Worm (Caenorhabditis elegans) whole organism, late embryonic: ENCODE measurements around the gene irld-19.

Experiments
- C08G9.2 ChIP-seq: sonication (generic microtip); optimal IDR thresholded peaks from 2 replicates; lab custom pipeline; 2016; ENCODE audit warnings: mild to moderate bottlenecking, missing genetic modification characterization, moderate library complexity, missing compliant biosample characterization
- F13H6.1 ChIP-seq: sonication (generic microtip); optimal IDR thresholded peaks from 2 replicates; lab custom pipeline; 2016; ENCODE audit warnings: missing genetic modification characterization, missing compliant biosample characterization
- K02D7.2 ChIP-seq: sonication (generic microtip); optimal IDR thresholded peaks from 2 replicates; lab custom pipeline; 2017; ENCODE audit warnings: mild to moderate bottlenecking, missing genetic modification characterization, missing compliant biosample characterization
- K09A11.1 ChIP-seq: sonication (generic microtip); optimal IDR thresholded peaks from 2 replicates; lab custom pipeline; 2017; ENCODE audit warnings: antibody characterized with exemption, mild to moderate bottlenecking, missing genetic modification characterization, missing compliant biosample characterization; ENCODE audit not compliant: insufficient read depth
- ahr-1 ChIP-seq: sonication (generic microtip); optimal IDR thresholded peaks from 2 replicates; lab custom pipeline; 2016; ENCODE audit warnings: missing genetic modification characterization, missing compliant biosample characterization
- ama-1 ChIP-seq: fragments of 150-350 bp; optimal IDR thresholded peaks from 2 replicates; lab custom pipeline; 2014
- ceh-14 ChIP-seq: sonication (generic microtip); optimal IDR thresholded peaks from 2 replicates; lab custom pipeline; 2016; ENCODE audit warnings: missing genotype, missing genetic modification characterization, missing compliant biosample characterization
- ceh-19 ChIP-seq: fragments of 200-800 bp; sonication (Bioruptor generic); optimal IDR thresholded peaks from 2 replicates; lab custom pipeline; 2018; ENCODE audit warnings: mild to moderate bottlenecking, missing genetic modification characterization, missing compliant biosample characterization
- ceh-2 ChIP-seq: sonication (generic microtip); optimal IDR thresholded peaks from 2 replicates; lab custom pipeline; 2016; ENCODE audit warnings: missing genotype, missing genetic modification characterization, missing compliant biosample characterization
- ceh-31 ChIP-seq: sonication (generic microtip); optimal IDR thresholded peaks from 2 replicates; lab custom pipeline; 2016; ENCODE audit warnings: missing genetic modification characterization, missing compliant biosample characterization
- ceh-34 ChIP-seq: sonication (generic microtip); optimal IDR thresholded peaks from 2 replicates; lab custom pipeline; 2016; ENCODE audit warnings: mild to moderate bottlenecking, missing genetic modification characterization, missing compliant biosample characterization
- ceh-45 ChIP-seq: fragments of 200-800 bp; sonication (Bioruptor generic); IDR thresholded peaks from 2 replicates; pipeline ENCODE4 v1.3.6; 2022; ENCODE audit warnings: missing genetic modification reagents, missing genetic modification characterization, missing compliant biosample characterization
- ceh-48 ChIP-seq: sonication (generic microtip); optimal IDR thresholded peaks from 2 replicates; lab custom pipeline; 2016; ENCODE audit warnings: missing genetic modification characterization, inconsistent platforms, missing compliant biosample characterization
- eyg-1 ChIP-seq: sonication (generic microtip); optimal IDR thresholded peaks from 2 replicates; lab custom pipeline; 2016; ENCODE audit warnings: missing genotype, missing genetic modification characterization, missing compliant biosample characterization
- fax-1 ChIP-seq: sonication (generic microtip); optimal IDR thresholded peaks from 2 replicates; lab custom pipeline; 2016; ENCODE audit warnings: missing genotype, missing genetic modification characterization, missing compliant biosample characterization
- fkh-10 ChIP-seq: fragments of 150-350 bp; optimal IDR thresholded peaks from 2 replicates; lab custom pipeline; 2014; ENCODE audit warnings: missing biosample characterization, missing genetic modification reagents, missing genetic modification characterization
- hlh-13 ChIP-seq: fragments of 200-800 bp; sonication (Bioruptor generic); optimal IDR thresholded peaks from 2 replicates; lab custom pipeline; 2018; ENCODE audit warnings: mild to moderate bottlenecking, missing genetic modification characterization, missing compliant biosample characterization
- lim-6 ChIP-seq: sonication (generic microtip); optimal IDR thresholded peaks from 2 replicates; lab custom pipeline; 2016; ENCODE audit warnings: missing genetic modification characterization, missing compliant biosample characterization
- lin-11 ChIP-seq: fragments of 200-800 bp; sonication (Bioruptor generic); optimal IDR thresholded peaks from 2 replicates; lab custom pipeline; 2018; ENCODE audit warnings: mild to moderate bottlenecking, missing genetic modification characterization, missing compliant biosample characterization
- mec-3 ChIP-seq: sonication (generic microtip); optimal IDR thresholded peaks from 2 replicates; lab custom pipeline; 2016; ENCODE audit warnings: borderline replicate concordance, missing genetic modification characterization, missing compliant biosample characterization
- nfya-1 ChIP-seq: sonication (generic microtip); optimal IDR thresholded peaks from 2 replicates; lab custom pipeline; 2017; ENCODE audit warnings: missing genetic modification characterization, mild to moderate bottlenecking, missing compliant biosample characterization, antibody characterized with exemption, moderate library complexity
- pag-3 ChIP-seq: sonication (generic microtip); optimal IDR thresholded peaks from 2 replicates; lab custom pipeline; 2016; ENCODE audit warnings: missing compliant biosample characterization, missing genetic modification characterization, borderline replicate concordance
- pros-1 ChIP-seq: fragments of 150-350 bp; optimal IDR thresholded peaks from 2 replicates; lab custom pipeline; 2014; ENCODE audit warnings: missing biosample characterization, missing genetic modification reagents, missing genetic modification characterization
- sdc-2 ChIP-seq: sonication (generic microtip); optimal IDR thresholded peaks from 2 replicates; lab custom pipeline; 2016; ENCODE audit warnings: missing genotype, missing genetic modification characterization, missing compliant biosample characterization
- sox-4 ChIP-seq: sonication (generic microtip); optimal IDR thresholded peaks from 2 replicates; lab custom pipeline; 2017; ENCODE audit warnings: mild to moderate bottlenecking, missing genetic modification characterization, inconsistent platforms, missing compliant biosample characterization
- syd-9 ChIP-seq: sonication (generic microtip); optimal IDR thresholded peaks from 2 replicates; lab custom pipeline; 2016; ENCODE audit warnings: mild to moderate bottlenecking, missing genetic modification characterization, moderate library complexity, missing compliant biosample characterization
- tbx-2 ChIP-seq: sonication (generic microtip); optimal IDR thresholded peaks from 2 replicates; lab custom pipeline; 2016; ENCODE audit warnings: missing genetic modification characterization, missing compliant biosample characterization
- unc-3 ChIP-seq, 2 experiments: fragments of 200-800 bp in 1 of 2; sonication (Bioruptor generic) in 1 of 2; sonication (generic microtip) in 1 of 2; conservative IDR thresholded peaks in 1 of 2; optimal IDR thresholded peaks in 1 of 2; 2 replicates each; pipeline versions ENCODE4 v1.3.6 to Lab custom; 2016 to 2022; ENCODE audit warnings: missing compliant biosample characterization in 2 of 2, missing genetic modification characterization in 2 of 2, missing genetic modification reagents in 1 of 2
- unc-42 ChIP-seq: sonication (generic microtip); optimal IDR thresholded peaks from 2 replicates; lab custom pipeline; 2016; ENCODE audit warnings: missing genotype, missing genetic modification characterization, missing compliant biosample characterization
- unc-55 ChIP-seq: sonication (generic microtip); optimal IDR thresholded peaks from 2 replicates; lab custom pipeline; 2017; ENCODE audit warnings: missing biosample characterization, missing genetic modification reagents, missing genetic modification characterization
- unc-86 ChIP-seq: sonication (generic microtip); optimal IDR thresholded peaks from 2 replicates; lab custom pipeline; 2016; ENCODE audit warnings: missing genetic modification characterization, missing compliant biosample characterization
- ztf-16 ChIP-seq: sonication (generic microtip); optimal IDR thresholded peaks from 2 replicates; lab custom pipeline; 2017; ENCODE audit warnings: missing genetic modification characterization, missing compliant biosample characterization

irld-19 gene

ce11 chrIII:12794200-12794599 lies 30.1 kb upstream of the irld-19 start:
- no peak for TF ChIP-seq hlh-13 (GFP tag; lab: Kevin White, UChicago)
- no peak for TF ChIP-seq fax-1 (tag; lab: Kevin White, UChicago)
- TF ChIP-seq ceh-2 = no peak
- no peak for TF ChIP-seq pros-1 (tag; lab: Kevin White, UChicago)
- TF ChIP-seq lin-11 = no peak
- TF ChIP-seq ztf-16 (tag; lab: Kevin White, UChicago) = no peak
- TF ChIP-seq ceh-45 (GFP tag; lab: Robert Waterston, UW) = no peak
- TF ChIP-seq unc-86 = no peak
- TF ChIP-seq pag-3 = no peak
- TF ChIP-seq lim-6 (tag; lab: Kevin White, UChicago) = no peak
- no peak for TF ChIP-seq ceh-19 (GFP tag; lab: Kevin White, UChicago)
- no peak for TF ChIP-seq sox-4 (tag; lab: Kevin White, UChicago)
- no peak for TF ChIP-seq mec-3
- no peak for TF ChIP-seq K02D7.2
- no peak for TF ChIP-seq ama-1 (lab: Kevin White, UChicago)

- TF ChIP-seq unc-55 = no peak
- TF ChIP-seq syd-9 (tag; lab: Kevin White, UChicago) = no peak
- TF ChIP-seq C08G9.2 = no peak
- TF ChIP-seq ceh-48 (tag; lab: Kevin White, UChicago) = no peak
- no peak for TF ChIP-seq sdc-2
- no peak for TF ChIP-seq lin-11
Observed at ce11 chrIII:12789420-12789819, 25.3 kb upstream of the irld-19 start, which contains the start of gene BE10.1. Gene BE10.1 (minus strand): TSS chrIII:12789520.

- no peak for TF ChIP-seq ceh-48 (tag; lab: Kevin White, UChicago)
Observed at ce11 chrIII:12788239-12788638, 24.1 kb upstream of the irld-19 start.

- TF ChIP-seq F13H6.1 (tag; lab: Kevin White, UChicago) (no peak), nfya-1 (tag; lab: Kevin White, UChicago) (peak; percentile 67)
Observed at ce11 chrIII:12785427-12785826, 21.3 kb upstream of the irld-19 start.

- TF ChIP-seq tbx-2 = no peak
- no peak for TF ChIP-seq ceh-31
- no peak for TF ChIP-seq K02D7.2
- TF ChIP-seq pros-1 (tag; lab: Kevin White, UChicago) = no peak
- no peak for TF ChIP-seq K09A11.1
- no peak for TF ChIP-seq ceh-34 (tag; lab: Kevin White, UChicago)
- no peak for TF ChIP-seq unc-3 (GFP tag; conservative IDR thresholded peaks at IDR 0.05; lab: Robert Waterston, UW)
- TF ChIP-seq unc-3 (tag; optimal IDR thresholded peaks at IDR 0.05; lab: Kevin White, UChicago) = no peak
- no peak for TF ChIP-seq eyg-1 (tag; lab: Kevin White, UChicago)
- TF ChIP-seq syd-9 (tag; lab: Kevin White, UChicago) = no peak
Observed at ce11 chrIII:12784854-12785253, 20.7 kb upstream of the irld-19 start, which contains the start of gene lgc-37. Gene lgc-37 (plus strand): TSS chrIII:12785154.

ce11 chrIII:12783878-12784277 lies 19.7 kb upstream of the irld-19 start:
- TF ChIP-seq ahr-1 (tag; lab: Kevin White, UChicago) = no peak
- peak; percentile 9 for TF ChIP-seq unc-42

ce11 chrIII:12779676-12780337 lies 15.7 kb upstream of the irld-19 start, which contains the start of gene gab-1:
Gene gab-1 (minus strand): TSS chrIII:12779726.
- TF ChIP-seq ceh-14 (tag; lab: Kevin White, UChicago) (peak; percentile 12), fkh-10 (GFP tag; lab: Kevin White, UChicago) (no peak), K02D7.2 (peak; percentile 28)
